Worm (Caenorhabditis elegans) whole organism, L3 larva: ENCODE data around the gene F47C12.7.

Experiments used
- R02D3.7 ChIP-seq: fragments of 150-350 bp; optimal IDR thresholded peaks from 2 replicates; lab custom pipeline; 2014; ENCODE audit warnings: missing biosample characterization, missing genetic modification characterization
- ceh-82 ChIP-seq: fragments of 150-350 bp; optimal IDR thresholded peaks from 2 replicates; lab custom pipeline; 2014; ENCODE audit warnings: missing biosample characterization, missing genetic modification characterization
- elt-2 ChIP-seq: sonication (generic microtip); optimal IDR thresholded peaks from 2 replicates; lab custom pipeline; 2016; ENCODE audit warnings: missing genetic modification reagents, mild to moderate bottlenecking, missing genetic modification characterization, missing compliant biosample characterization
- nhr-12 ChIP-seq: fragments of 150-350 bp; optimal IDR thresholded peaks from 2 replicates; lab custom pipeline; 2014; ENCODE audit warnings: missing biosample characterization, missing genetic modification characterization
- nhr-23 ChIP-seq: fragments of 150-350 bp; optimal IDR thresholded peaks from 2 replicates; lab custom pipeline; 2014; ENCODE audit warnings: missing biosample characterization, missing genetic modification reagents, missing genetic modification characterization
- nhr-76 ChIP-seq: fragments of 150-350 bp; sonication (generic microtip); optimal IDR thresholded peaks from 5 replicates; lab custom pipeline; 2014; ENCODE audit warnings: missing biosample characterization, missing genetic modification characterization
- pqm-1 ChIP-seq: fragments of 150-350 bp; optimal IDR thresholded peaks from 2 replicates; lab custom pipeline; 2017; ENCODE audit warnings: missing biosample characterization, missing genetic modification characterization, inconsistent platforms
- snpc-4 ChIP-seq: fragments of 150-350 bp; optimal IDR thresholded peaks from 2 replicates; lab custom pipeline; 2014; ENCODE audit warnings: missing biosample characterization, missing genetic modification characterization
- unc-39 ChIP-seq: sonication (generic microtip); optimal IDR thresholded peaks from 4 replicates; lab custom pipeline; 2017; ENCODE audit warnings: missing biosample characterization, missing genetic modification characterization
- unc-62 ChIP-seq: fragments of 150-350 bp; sonication (generic microtip); optimal IDR thresholded peaks from 4 replicates; lab custom pipeline; 2014; ENCODE audit warnings: missing biosample characterization, missing genetic modification reagents, missing genetic modification characterization
- zag-1 ChIP-seq: fragments of 150-350 bp; optimal IDR thresholded peaks from 2 replicates; lab custom pipeline; 2014; ENCODE audit warnings: missing biosample characterization, missing genetic modification characterization
- ztf-11 ChIP-seq: fragments of 150-350 bp; optimal IDR thresholded peaks from 2 replicates; lab custom pipeline; 2014; ENCODE audit warnings: missing biosample characterization, missing genetic modification characterization

- TF ChIP-seq nhr-76, result no peak
- no peak for TF ChIP-seq R02D3.7 (tag; lab: Kevin White, UChicago)
- no peak for TF ChIP-seq unc-39
- no peak for TF ChIP-seq unc-62
- TF ChIP-seq nhr-23 (tag; lab: Kevin White, UChicago), result no peak
- TF ChIP-seq snpc-4, result no peak
- no peak for TF ChIP-seq zag-1 (tag; lab: Kevin White, UChicago)
- TF ChIP-seq elt-2 (tag; lab: Kevin White, UChicago), result no peak
- TF ChIP-seq ceh-82 (tag; lab: Kevin White, UChicago), result no peak
- TF ChIP-seq ztf-11 (tag; lab: Kevin White, UChicago), result no peak
- no peak for TF ChIP-seq nhr-12 (tag; lab: Kevin White, UChicago)
- no peak for TF ChIP-seq pqm-1 (tag; lab: Kevin White, UChicago)
Observed at ce11 chrIV:3995384-3995783, at the start of gene F47C12.7.
